Fruit fly (Drosophila melanogaster): ENCODE measurements around the gene primo-2.

DNA sequence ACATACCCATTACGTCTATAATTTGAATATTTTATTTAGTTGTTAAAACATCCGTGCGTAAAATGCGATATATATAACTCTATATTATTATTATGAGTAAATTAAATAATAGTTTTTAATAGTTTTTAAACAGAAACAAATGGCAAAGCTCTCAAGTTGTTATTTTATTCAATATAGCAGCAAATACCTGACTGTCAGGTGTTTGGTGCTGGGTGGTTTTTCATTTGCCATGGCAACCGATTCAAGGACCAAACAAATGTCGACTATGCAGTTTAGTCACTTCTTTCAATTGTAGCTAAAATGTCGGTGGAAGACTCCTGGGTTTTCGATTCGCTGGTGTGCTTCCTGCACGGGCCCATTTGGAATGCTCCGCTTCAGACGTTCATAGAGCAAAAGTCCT is 17.9 kb downstream of the primo-2 start, which contains the start of gene CG14367:
- TF ChIP-seq dac (GFP tag; optimal IDR thresholded peaks at IDR 0.05): no peak
- no peak for TF ChIP-seq fkh (GFP tag; optimal IDR thresholded peaks at IDR 0.05)
